Worm (Caenorhabditis elegans) whole organism, midembryonic: ENCODE measurements around the gene srsx-17.

Experiments used
- T22C8.4 ChIP-seq: fragments of 200-800 bp; sonication (Bioruptor generic); IDR thresholded peaks from 2 replicates; pipeline ENCODE4 v1.3.6; 2022; ENCODE audit warnings: missing genetic modification characterization, missing compliant biosample characterization
- cog-1 ChIP-seq: sonication (generic microtip); optimal IDR thresholded peaks from 2 replicates; lab custom pipeline; 2016; ENCODE audit warnings: missing genetic modification characterization, missing compliant biosample characterization
- flt-1 ChIP-seq: fragments of 200-800 bp; sonication (Bioruptor generic); IDR thresholded peaks from 2 replicates; pipeline ENCODE4 v1.3.6; 2022; ENCODE audit warnings: missing genetic modification characterization, missing compliant biosample characterization
- klf-2 ChIP-seq: fragments of 200-800 bp; sonication (Bioruptor generic); conservative IDR thresholded peaks from 2 replicates; pipeline ENCODE4 v1.3.6; 2022; ENCODE audit warnings: missing genetic modification reagents, missing genetic modification characterization, missing compliant biosample characterization
- med-1 ChIP-seq: sonication (generic microtip); optimal IDR thresholded peaks from 2 replicates; lab custom pipeline; 2017; ENCODE audit warnings: missing genetic modification characterization, mild to moderate bottlenecking, missing compliant biosample characterization, antibody characterized with exemption, missing genetic modification reagents; ENCODE audit not compliant: insufficient read depth
- ref-1 ChIP-seq: fragments of 200-800 bp; sonication (Bioruptor generic); conservative IDR thresholded peaks from 2 replicates; pipeline ENCODE4 v1.3.6; 2022; ENCODE audit warnings: missing genetic modification reagents, missing genetic modification characterization, missing compliant biosample characterization
- tab-1 ChIP-seq: fragments of 200-800 bp; sonication (Bioruptor generic); IDR thresholded peaks from 2 replicates; pipeline ENCODE4 v1.3.6; 2022; ENCODE audit warnings: missing genetic modification characterization, missing compliant biosample characterization
- ztf-23 ChIP-seq: fragments of 200-800 bp; sonication (Bioruptor generic); IDR thresholded peaks from 2 replicates; pipeline ENCODE4 v1.3.6; 2022; ENCODE audit warnings: missing genetic modification reagents, missing genetic modification characterization, missing compliant biosample characterization
- ztf-29 ChIP-seq: fragments of 200-800 bp; sonication (Bioruptor generic); IDR thresholded peaks from 2 replicates; pipeline ENCODE4 v1.3.6; 2022; ENCODE audit warnings: missing genetic modification reagents, missing genetic modification characterization, missing compliant biosample characterization

srsx-17 gene

DNA sequence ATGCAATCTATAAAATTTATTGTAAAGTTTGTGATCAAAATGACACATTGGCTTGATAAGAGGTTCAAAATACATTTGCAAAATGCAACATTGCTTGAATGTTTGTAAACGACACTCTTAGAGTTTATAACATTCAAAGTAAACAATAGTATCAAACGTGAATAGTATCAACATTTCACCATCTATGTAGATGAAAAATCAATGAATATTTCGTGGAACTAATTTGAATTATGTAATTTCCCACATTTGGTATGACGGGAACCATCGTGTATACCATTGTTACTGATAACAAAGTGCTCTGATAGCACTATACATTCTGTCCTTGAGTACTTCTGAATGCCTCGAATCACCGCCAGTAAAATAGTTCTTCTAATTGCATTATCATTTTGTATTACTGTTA lies 3.1 kb downstream of the srsx-17 start, which contains the start of gene galt-1:
Gene galt-1 (plus strand): TSS at position 318 of the 400 bp plus-strand sequence.
- TF ChIP-seq T22C8.4 (no peak), ztf-29 (GFP tag; lab: Robert Waterston, UW) (no peak), tab-1 (no peak), ref-1 (GFP tag; lab: Robert Waterston, UW) (no peak), cog-1 (no peak), flt-1 (no peak), med-1 (GFP tag; lab: Kevin White, UChicago) (no peak), ztf-23 (GFP tag; lab: Robert Waterston, UW) (no peak), klf-2 (GFP tag; lab: Robert Waterston, UW) (no peak)

DNA sequence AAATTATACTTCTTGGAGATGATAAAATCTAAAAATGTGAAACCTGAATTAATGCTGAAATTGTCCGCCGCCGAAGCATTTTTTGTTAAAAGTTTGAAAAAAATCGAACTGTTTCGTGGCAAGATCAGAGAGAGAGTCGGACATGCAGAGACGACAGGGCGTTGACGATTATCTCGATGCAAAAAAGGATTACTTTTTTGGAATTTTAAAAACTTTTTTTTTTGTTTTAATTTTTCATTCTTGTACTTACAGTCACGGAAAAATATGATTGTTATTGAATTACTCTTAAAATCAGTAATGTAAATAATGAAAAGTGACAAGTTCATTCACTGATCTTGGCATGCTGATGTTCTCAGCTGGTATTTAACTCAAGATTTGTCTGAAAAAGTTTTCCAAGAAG lies 9.2 kb downstream of the srsx-17 start, which contains the start of the genes M03F8.5 and M03F8.7:
Gene M03F8.5 (minus strand): TSS at position 101 of the 400 bp plus-strand sequence.
Gene M03F8.7 (plus strand): TSS at position 249 of the 400 bp plus-strand sequence.
- no peak for TF ChIP-seq klf-2 (GFP tag; lab: Robert Waterston, UW)

- TF ChIP-seq med-1 (GFP tag; lab: Kevin White, UChicago), result no peak
- no peak for TF ChIP-seq klf-2 (GFP tag; lab: Robert Waterston, UW)
- no peak for TF ChIP-seq ztf-29 (GFP tag; lab: Robert Waterston, UW)
These were observed 12.1 kb downstream of the srsx-17 start, which contains the start of gene syf-3 for ce11 chrV:5939503-5940072. syf-3 (plus strand) TSS chrV:5940022.

- TF ChIP-seq ztf-29 (GFP tag; lab: Robert Waterston, UW) (no peak), cog-1 (no peak), ref-1 (GFP tag; lab: Robert Waterston, UW) (no peak), tab-1 (no peak), med-1 (GFP tag; lab: Kevin White, UChicago) (no peak), flt-1 (no peak)
These were observed 15.7 kb downstream of the srsx-17 start, which contains the start of gene pst-1 for ce11 chrV:5943167-5943566. pst-1 (plus strand) TSS chrV:5943467.

DNA sequence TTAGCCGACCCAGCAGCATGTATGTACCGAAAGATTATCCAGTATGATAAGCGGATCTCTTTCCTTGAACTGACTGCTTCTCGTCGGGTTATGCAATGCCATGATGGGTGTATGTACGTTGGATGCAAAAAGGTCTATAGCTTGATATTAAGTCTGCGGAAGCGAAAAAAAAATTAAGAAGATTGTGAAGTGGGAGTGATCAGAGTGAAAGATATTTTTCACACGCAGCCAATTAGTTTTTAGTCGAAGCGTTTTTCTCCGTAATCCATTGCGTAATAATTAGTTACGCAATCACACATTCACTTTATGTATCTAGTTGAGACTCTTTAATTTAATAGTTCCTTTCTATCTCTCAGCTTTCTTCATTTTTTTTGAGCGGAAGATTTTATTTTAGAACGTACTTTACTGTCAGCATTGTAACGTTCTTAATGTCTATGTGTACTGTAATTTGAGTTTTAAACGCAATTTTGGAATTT lies 22.3 kb downstream of the srsx-17 start:
- TF ChIP-seq ztf-23 (GFP tag; lab: Robert Waterston, UW), result no peak
- TF ChIP-seq tab-1, result no peak
- no peak for TF ChIP-seq ref-1 (GFP tag; lab: Robert Waterston, UW)

DNA sequence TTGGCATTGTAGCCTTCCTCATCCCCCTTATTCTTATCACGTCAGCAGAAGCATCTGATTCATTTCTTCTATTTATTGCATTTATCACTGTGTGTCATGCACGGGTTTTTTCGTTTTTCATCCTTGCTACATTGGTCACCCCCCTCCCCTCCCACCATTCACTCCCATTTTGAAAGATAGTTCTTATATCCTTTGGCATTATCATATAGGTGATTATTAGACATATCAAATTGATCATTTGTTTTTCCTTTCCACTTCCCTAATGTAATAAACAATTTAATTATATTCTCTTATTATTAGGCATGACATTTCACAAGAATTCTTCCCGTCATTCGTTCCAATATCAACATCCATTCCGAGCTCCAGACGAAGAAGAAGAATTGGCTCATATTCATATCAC lies 23.7 kb downstream of the srsx-17 start, which contains the start of gene M03F8.1:
Gene M03F8.1 (plus strand): TSS at position 301 of the 400 bp plus-strand sequence.
- no peak for TF ChIP-seq med-1 (GFP tag; lab: Kevin White, UChicago)
- no peak for TF ChIP-seq ztf-23 (GFP tag; lab: Robert Waterston, UW)
- no peak for TF ChIP-seq ztf-29 (GFP tag; lab: Robert Waterston, UW)
- no peak for TF ChIP-seq klf-2 (GFP tag; lab: Robert Waterston, UW)

DNA sequence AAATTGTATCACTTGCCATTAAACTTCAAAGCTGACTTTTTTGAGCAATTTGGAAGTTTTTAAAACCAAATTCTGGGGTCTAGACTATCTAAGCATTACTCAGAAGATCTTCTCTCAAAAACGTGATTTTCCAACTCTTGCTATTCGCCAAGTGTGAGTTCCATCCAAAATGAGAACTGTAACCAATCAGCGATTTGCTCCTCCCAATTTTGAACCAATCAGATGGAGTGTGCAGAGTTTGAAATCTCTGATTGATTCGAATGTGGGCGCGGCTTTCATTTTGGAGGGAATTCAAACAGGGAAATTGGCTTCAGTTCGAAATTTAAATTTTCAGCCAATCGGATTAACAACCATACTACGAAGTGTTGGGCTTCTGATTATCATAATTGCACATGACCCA lies 25.6 kb downstream of the srsx-17 start:
- TF ChIP-seq T22C8.4, result no peak
- TF ChIP-seq cog-1, result no peak
- no peak for TF ChIP-seq ref-1 (GFP tag; lab: Robert Waterston, UW)
- no peak for TF ChIP-seq klf-2 (GFP tag; lab: Robert Waterston, UW)
- no peak for TF ChIP-seq flt-1
- no peak for TF ChIP-seq med-1 (GFP tag; lab: Kevin White, UChicago)

DNA sequence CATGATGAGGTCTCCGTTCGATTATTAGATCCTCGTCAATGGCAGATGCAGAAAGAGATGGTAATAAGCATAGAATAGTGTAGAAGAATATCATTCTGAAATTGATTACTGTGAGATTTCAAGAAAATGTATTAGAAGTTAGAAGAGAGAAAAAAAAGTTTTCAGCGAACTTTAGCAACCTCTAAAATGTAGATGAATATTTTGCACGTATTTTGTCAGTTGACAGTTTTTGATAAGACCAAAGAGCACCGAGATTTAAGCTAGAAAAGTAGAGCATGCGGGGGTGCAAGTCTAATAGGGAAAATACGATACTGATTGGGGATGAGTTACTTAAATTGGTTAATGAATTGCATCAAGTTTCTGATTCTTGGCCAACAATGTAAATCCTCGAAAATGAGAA lies 27.3 kb downstream of the srsx-17 start, which contains the start of gene M03F8.6:
Gene M03F8.6 (minus strand): TSS at position 101 of the 400 bp plus-strand sequence.
- TF ChIP-seq flt-1 (no peak), cog-1 (no peak)

ce11 chrV:5955627-5956026 lies 28.2 kb downstream of the srsx-17 start:
- no peak for TF ChIP-seq ztf-29 (GFP tag; lab: Robert Waterston, UW)
- no peak for TF ChIP-seq ref-1 (GFP tag; lab: Robert Waterston, UW)
- TF ChIP-seq T22C8.4, result no peak
- TF ChIP-seq tab-1, result no peak
- TF ChIP-seq flt-1, result no peak
- TF ChIP-seq cog-1, result no peak

ce11 chrV:5961516-5961915 lies 34.1 kb downstream of the srsx-17 start, which contains the start of gene mcp-1:
mcp-1 (plus strand) TSS chrV:5961807.
- TF ChIP-seq T22C8.4, result no peak
- no peak for TF ChIP-seq flt-1
- no peak for TF ChIP-seq ztf-23 (GFP tag; lab: Robert Waterston, UW)
- no peak for TF ChIP-seq klf-2 (GFP tag; lab: Robert Waterston, UW)
- TF ChIP-seq tab-1, result no peak
- TF ChIP-seq ztf-29 (GFP tag; lab: Robert Waterston, UW), result no peak
- TF ChIP-seq ref-1 (GFP tag; lab: Robert Waterston, UW), result no peak
- no peak for TF ChIP-seq med-1 (GFP tag; lab: Kevin White, UChicago)
- TF ChIP-seq cog-1, result no peak

- TF ChIP-seq cog-1 (no peak), ztf-23 (GFP tag; lab: Robert Waterston, UW) (no peak), klf-2 (GFP tag; lab: Robert Waterston, UW) (no peak), med-1 (GFP tag; lab: Kevin White, UChicago) (no peak), ztf-29 (GFP tag; lab: Robert Waterston, UW) (no peak), flt-1 (no peak), ref-1 (GFP tag; lab: Robert Waterston, UW) (no peak), T22C8.4 (no peak), tab-1 (no peak)
These were observed 35.6 kb downstream of the srsx-17 start for ce11 chrV:5963092-5963491.
